Worm (Caenorhabditis elegans) whole organism, early embryonic: Measurements from ENCODE around the gene cyld-1.

ENCODE experiments used
- B0310.2 ChIP-seq: sonication (generic microtip); optimal IDR thresholded peaks from 2 replicates; lab custom pipeline; 2016; ENCODE audit warnings: mild to moderate bottlenecking, missing genetic modification characterization, missing compliant biosample characterization
- ama-1 ChIP-seq: fragments of 150-350 bp; optimal IDR thresholded peaks from 2 replicates; lab custom pipeline; 2014
- pes-1 ChIP-seq: fragments of 200-800 bp; sonication (Bioruptor generic); IDR thresholded peaks from 2 replicates; pipeline ENCODE4 v1.3.6; 2022; ENCODE audit warnings: missing genetic modification reagents, missing genetic modification characterization, missing compliant biosample characterization
- tbx-11 ChIP-seq: fragments of 200-800 bp; sonication (Bioruptor generic); IDR thresholded peaks from 2 replicates; pipeline ENCODE4 v1.3.6; 2022; ENCODE audit warnings: missing genetic modification characterization, missing compliant biosample characterization

ce11 chrIII:9854960-9855359 lies 55.5 kb downstream of the cyld-1 start:
- no peak for TF ChIP-seq ama-1 (lab: Kevin White, UChicago)
- no peak for TF ChIP-seq pes-1 (GFP tag; lab: Robert Waterston, UW)
- TF ChIP-seq B0310.2 (tag; lab: Kevin White, UChicago) = no peak
- TF ChIP-seq tbx-11 (GFP tag; lab: Robert Waterston, UW) = no peak
